Fruit fly (Drosophila melanogaster): ENCODE results near the gene CG17122.
A peak's percentile ranks its signal among the peaks of the same experiment; 100 is the strongest.

CG17122 gene

DNA sequence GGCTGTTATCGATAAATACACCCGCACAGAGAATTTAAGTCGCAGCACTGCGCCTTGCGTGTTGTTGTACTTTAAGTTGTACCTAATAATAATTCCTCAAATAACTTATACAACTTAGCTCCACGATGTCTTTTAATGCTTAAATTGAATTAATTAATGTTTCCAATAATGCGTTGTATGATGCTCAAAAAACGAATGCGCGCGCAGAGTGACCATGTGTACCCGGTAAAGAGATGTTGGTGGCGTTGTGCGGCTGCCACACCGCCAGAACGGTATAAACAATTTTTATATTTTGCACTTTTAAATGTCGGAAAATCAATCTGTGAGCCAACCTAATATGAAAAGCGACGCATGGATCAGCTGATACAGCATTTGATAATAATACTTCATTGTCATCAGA is 49.0 kb downstream of the CG17122 start (continued):
- TF ChIP-seq NC2α (GFP tag; optimal IDR thresholded peaks at IDR 0.05) (no peak), CG15514 (GFP tag; optimal IDR thresholded peaks at IDR 0.05) (peak; percentile 68), Usf (GFP tag; optimal IDR thresholded peaks at IDR 0.05) (no peak), CG30020 (tag; optimal IDR thresholded peaks at IDR 0.05) (peak; percentile 36)

DNA sequence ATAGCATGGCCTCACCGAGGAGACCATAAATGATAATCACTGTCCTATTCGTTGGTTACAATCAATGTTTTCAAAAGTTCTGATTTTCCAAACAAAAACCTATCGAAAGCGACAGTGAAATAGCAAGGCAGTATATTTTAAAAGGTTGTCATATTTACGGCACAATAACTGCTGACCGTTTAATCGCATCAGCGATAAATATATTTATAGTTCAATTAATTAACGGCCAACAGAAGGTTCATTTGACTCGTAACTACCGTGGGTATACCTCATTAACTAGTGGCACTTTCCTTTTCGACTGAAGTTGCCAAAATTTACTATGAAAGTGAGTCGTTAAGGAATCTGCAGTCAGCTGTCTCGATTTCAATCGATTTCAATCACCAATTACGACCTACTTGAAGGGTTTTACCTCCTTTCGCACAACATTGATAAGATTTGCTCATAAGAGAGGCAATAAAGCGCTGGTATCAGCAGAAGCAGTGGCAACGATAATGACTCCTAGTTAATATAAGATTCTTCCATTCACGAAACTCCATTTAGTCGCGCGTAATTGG is 51.7 kb downstream of the CG17122 start, which contains the start of gene CG17147:
CG17147 (plus strand) TSS at position 535 of the 554 bp plus-strand sequence.
- TF ChIP-seq CG16779 (GFP tag; IDR thresholded peaks at IDR 0.05), result no peak
- no peak for TF ChIP-seq slbo (GFP tag; IDR thresholded peaks at IDR 0.05)
- peak; percentile 25 for TF ChIP-seq B-H2 (GFP tag; optimal IDR thresholded peaks at IDR 0.05)
- peak; percentile 12 for TF ChIP-seq CG13296 (GFP tag; optimal IDR thresholded peaks at IDR 0.05)
- no peak for TF ChIP-seq onecut (GFP tag; IDR thresholded peaks at IDR 0.05)
- TF ChIP-seq grn (GFP tag; optimal IDR thresholded peaks at IDR 0.05), result peak; percentile 56
- TF ChIP-seq Vsx1 (GFP tag; optimal IDR thresholded peaks at IDR 0.05), result peak; percentile 13
- TF ChIP-seq Nf-YC (tag; optimal IDR thresholded peaks at IDR 0.05), result no peak
- TF ChIP-seq lilli (GFP tag; optimal IDR thresholded peaks at IDR 0.05), result no peak
- no peak for TF ChIP-seq Atf3 (GFP tag; optimal IDR thresholded peaks at IDR 0.05)
- no peak for TF ChIP-seq twi (tag; optimal IDR thresholded peaks at IDR 0.05)
- TF ChIP-seq CG10274 (GFP tag; optimal IDR thresholded peaks at IDR 0.05), result no peak
- no peak for TF ChIP-seq HHEX (GFP tag; optimal IDR thresholded peaks at IDR 0.05)
- TF ChIP-seq CG15479 (GFP tag; optimal IDR thresholded peaks at IDR 0.05), result no peak
- no peak for TF ChIP-seq TFAM (GFP tag; optimal IDR thresholded peaks at IDR 0.05)
- no peak for TF ChIP-seq Atf6 (GFP tag; IDR thresholded peaks at IDR 0.05)
- no peak for TF ChIP-seq run (tag; optimal IDR thresholded peaks at IDR 0.05)
- TF ChIP-seq CG8359 (GFP tag; optimal IDR thresholded peaks at IDR 0.05; ENCODE audit: borderline replicate concordance), result no peak
- TF ChIP-seq jigr1 (GFP tag; IDR thresholded peaks at IDR 0.05), result no peak
- peak; percentile 88 for TF ChIP-seq CG34376 (GFP tag; optimal IDR thresholded peaks at IDR 0.05)
- TF ChIP-seq cato (GFP tag; optimal IDR thresholded peaks at IDR 0.05; ENCODE audit: borderline replicate concordance), result no peak
- peak; percentile 19 for TF ChIP-seq mirr (GFP tag; optimal IDR thresholded peaks at IDR 0.05)
- TF ChIP-seq CG9609 (GFP tag; optimal IDR thresholded peaks at IDR 0.05), result no peak
- TF ChIP-seq Fer2 (tag; optimal IDR thresholded peaks at IDR 0.05), result no peak
- no peak for TF ChIP-seq E2f1 (GFP tag; IDR thresholded peaks at IDR 0.05)
- TF ChIP-seq Neu2 (GFP tag; optimal IDR thresholded peaks at IDR 0.05; ENCODE audit: borderline replicate concordance), result no peak
- no peak for TF ChIP-seq dpn (GFP tag; optimal IDR thresholded peaks at IDR 0.05)
- TF ChIP-seq CG2678 (tag; optimal IDR thresholded peaks at IDR 0.05), result peak; percentile 19
- no peak for TF ChIP-seq chif (GFP tag; optimal IDR thresholded peaks at IDR 0.05)
- peak; percentile 62 for TF ChIP-seq sug (tag; optimal IDR thresholded peaks at IDR 0.05)
- no peak for TF ChIP-seq C15 (GFP tag; IDR thresholded peaks at IDR 0.05)
- no peak for TF ChIP-seq slp2 (GFP tag; optimal IDR thresholded peaks at IDR 0.05)
- TF ChIP-seq exex (tag; optimal IDR thresholded peaks at IDR 0.05), result peak; percentile 97
- no peak for TF ChIP-seq ash1 (GFP tag; optimal IDR thresholded peaks at IDR 0.05)
- TF ChIP-seq Gsc (GFP tag; IDR thresholded peaks at IDR 0.05), result no peak
- TF ChIP-seq CG31365 (tag; optimal IDR thresholded peaks at IDR 0.05), result no peak
- no peak for TF ChIP-seq CG6854 (GFP tag; optimal IDR thresholded peaks at IDR 0.05)
- no peak for TF ChIP-seq CG42726 (GFP tag; IDR thresholded peaks at IDR 0.05; ENCODE audit: partially characterized antibody)
- TF ChIP-seq bbx (GFP tag; IDR thresholded peaks at IDR 0.05; ENCODE audit: partially characterized antibody), result no peak
- no peak for TF ChIP-seq CG3726 (GFP tag; IDR thresholded peaks at IDR 0.05)
- no peak for TF ChIP-seq CG3407 (GFP tag; optimal IDR thresholded peaks at IDR 0.05)
- TF ChIP-seq NFAT (GFP tag; IDR thresholded peaks at IDR 0.05), result no peak
- no peak for TF ChIP-seq ham (GFP tag; IDR thresholded peaks at IDR 0.05)
- peak; percentile 16 for TF ChIP-seq lab (GFP tag; optimal IDR thresholded peaks at IDR 0.05)
- no peak for TF ChIP-seq CG15269 (tag; optimal IDR thresholded peaks at IDR 0.05)

All from whole organism, embryonic.